Worm (Caenorhabditis elegans) whole organism, L3 larva: ENCODE results near the gene mlt-11.

Source experiments
- ZK546.5 ChIP-seq: sonication (generic microtip); optimal IDR thresholded peaks from 2 replicates; lab custom pipeline; 2017; ENCODE audit warnings: missing biosample characterization, missing genetic modification characterization
- fos-1 ChIP-seq: fragments of 150-350 bp; optimal IDR thresholded peaks from 2 replicates; lab custom pipeline; 2014; ENCODE audit warnings: missing biosample characterization, missing genetic modification characterization
- lin-15B ChIP-seq: fragments of 150-350 bp; optimal IDR thresholded peaks from 2 replicates; lab custom pipeline; 2014; ENCODE audit warnings: missing biosample characterization, missing genetic modification characterization
- nfya-1 ChIP-seq: sonication (generic microtip); optimal IDR thresholded peaks from 2 replicates; lab custom pipeline; 2017; ENCODE audit warnings: missing genetic modification characterization, mild to moderate bottlenecking, missing compliant biosample characterization, antibody characterized with exemption, moderate library complexity; ENCODE audit not compliant: insufficient read depth
- nhr-11 ChIP-seq: fragments of 150-350 bp; optimal IDR thresholded peaks from 2 replicates; lab custom pipeline; 2014; ENCODE audit warnings: missing biosample characterization, missing genetic modification characterization
- nhr-12 ChIP-seq: fragments of 150-350 bp; optimal IDR thresholded peaks from 2 replicates; lab custom pipeline; 2014; ENCODE audit warnings: missing biosample characterization, missing genetic modification characterization
- nhr-237 ChIP-seq: fragments of 150-350 bp; optimal IDR thresholded peaks from 2 replicates; lab custom pipeline; 2014; ENCODE audit warnings: missing biosample characterization, missing genetic modification characterization
- nhr-25 ChIP-seq: sonication (generic microtip); optimal IDR thresholded peaks from 2 replicates; lab custom pipeline; 2017; ENCODE audit warnings: missing biosample characterization, missing genetic modification characterization
- nhr-28 ChIP-seq: fragments of 150-350 bp; optimal IDR thresholded peaks from 2 replicates; lab custom pipeline; 2014; ENCODE audit warnings: missing biosample characterization, missing genetic modification characterization
- nhr-77 ChIP-seq: fragments of 150-350 bp; optimal IDR thresholded peaks from 2 replicates; lab custom pipeline; 2014; ENCODE audit warnings: missing biosample characterization, missing genetic modification characterization
- skn-1 ChIP-seq: fragments of 150-350 bp; optimal IDR thresholded peaks from 2 replicates; lab custom pipeline; 2014; ENCODE audit warnings: missing biosample characterization, missing genetic modification characterization
- unc-39 ChIP-seq: sonication (generic microtip); optimal IDR thresholded peaks from 4 replicates; lab custom pipeline; 2017; ENCODE audit warnings: missing biosample characterization, missing genetic modification characterization
- ztf-11 ChIP-seq: fragments of 150-350 bp; optimal IDR thresholded peaks from 2 replicates; lab custom pipeline; 2014; ENCODE audit warnings: missing biosample characterization, missing genetic modification characterization

ce11 chrV:20663736-20664135 lies 3.3 kb upstream of the mlt-11 start:
- TF ChIP-seq fos-1 (no peak), ZK546.5 (tag; lab: Kevin White, UChicago) (no peak), unc-39 (tag; lab: Kevin White, UChicago) (no peak), nhr-11 (tag; lab: Kevin White, UChicago) (no peak), lin-15B (no peak), nfya-1 (tag; lab: Kevin White, UChicago) (no peak), ztf-11 (tag; lab: Kevin White, UChicago) (no peak), nhr-12 (tag; lab: Kevin White, UChicago) (no peak), nhr-237 (tag; lab: Kevin White, UChicago) (no peak), nhr-77 (tag; lab: Kevin White, UChicago) (no peak), nhr-25 (no peak), skn-1 (tag; lab: Kevin White, UChicago) (no peak), nhr-28 (tag; lab: Kevin White, UChicago) (no peak)
